Worm (Caenorhabditis elegans): ENCODE results near the gene msp-79.

Gene msp-79

DNA sequence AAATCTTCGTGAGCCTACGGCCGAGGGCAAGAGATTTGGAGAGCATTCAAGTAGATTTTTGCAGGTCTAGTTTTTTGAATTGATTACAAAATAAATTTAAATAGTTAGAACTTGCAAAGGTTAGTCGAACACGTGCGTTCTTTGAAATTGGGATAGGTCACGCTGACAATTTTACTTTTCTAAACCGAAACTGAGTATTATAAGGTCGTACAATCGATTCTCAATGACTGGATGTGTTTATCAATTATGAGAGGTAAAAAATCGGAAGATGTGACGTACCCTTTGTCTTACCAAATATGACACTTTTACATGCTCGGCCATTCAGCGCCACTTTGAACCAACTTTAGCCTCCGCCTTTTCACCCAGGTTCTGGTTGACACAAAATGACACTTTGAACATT is 20.2 kb downstream of the msp-79 start, which contains the start of gene C28D4.5:
Gene C28D4.5 (minus strand): TSS at position 101 of the 400 bp plus-strand sequence.
- TF ChIP-seq Y48G9A.11 (GFP tag; IDR thresholded peaks at IDR 0.05), result no peak
- no peak for TF ChIP-seq mdt-29 (GFP tag; IDR thresholded peaks at IDR 0.05)
- TF ChIP-seq zfp-2 (tag; optimal IDR thresholded peaks at IDR 0.05), result no peak
- no peak for TF ChIP-seq D1046.2 (GFP tag; IDR thresholded peaks at IDR 0.05)
- no peak for TF ChIP-seq F49E8.2 (tag; optimal IDR thresholded peaks at IDR 0.05; ENCODE audit: borderline replicate concordance)
- TF ChIP-seq nhr-42 (GFP tag; IDR thresholded peaks at IDR 0.05), result no peak
- no peak for TF ChIP-seq F26F4.8 (GFP tag; conservative IDR thresholded peaks at IDR 0.05)
- TF ChIP-seq mxl-2 (GFP tag; conservative IDR thresholded peaks at IDR 0.05), result no peak
- no peak for TF ChIP-seq dpl-1 (GFP tag; optimal IDR thresholded peaks at IDR 0.05)
- TF ChIP-seq egl-43 (GFP tag; IDR thresholded peaks at IDR 0.05), result no peak
- TF ChIP-seq nhr-48 (tag; optimal IDR thresholded peaks at IDR 0.05), result no peak
- TF ChIP-seq zfp-3 (GFP tag; conservative IDR thresholded peaks at IDR 0.05), result no peak
- no peak for TF ChIP-seq skn-1 (tag; optimal IDR thresholded peaks at IDR 0.05)
- no peak for TF ChIP-seq lin-29 (GFP tag; IDR thresholded peaks at IDR 0.05)
- TF ChIP-seq F44E2.7 (GFP tag; IDR thresholded peaks at IDR 0.05), result no peak
- TF ChIP-seq ztf-7 (tag; optimal IDR thresholded peaks at IDR 0.05), result no peak
- no peak for TF ChIP-seq arid-1 (GFP tag; conservative IDR thresholded peaks at IDR 0.05)
- no peak for TF ChIP-seq ama-1 (optimal IDR thresholded peaks at IDR 0.05)

DNA sequence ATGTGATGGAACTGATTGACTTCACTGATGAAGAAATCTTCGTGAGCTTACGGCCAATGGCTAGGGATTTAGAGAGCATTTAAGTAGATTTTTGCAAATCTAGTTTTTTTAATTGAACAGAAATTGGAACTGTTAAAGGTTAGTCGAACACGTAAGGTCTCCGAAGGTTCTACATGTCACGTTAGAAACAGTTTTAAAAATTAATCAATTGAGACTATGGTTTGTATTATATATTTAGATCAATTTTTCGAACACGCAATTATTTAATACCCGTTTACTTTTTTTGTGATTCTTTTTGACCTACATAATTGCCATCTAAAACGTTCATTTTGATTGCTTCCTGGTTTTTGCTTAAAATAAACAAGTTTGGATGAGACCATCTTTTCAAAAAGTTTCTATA is 22.0 kb downstream of the msp-79 start, which contains the start of gene C28D4.4:
Gene C28D4.4 (minus strand): TSS at position 101 of the 400 bp plus-strand sequence.
- no peak for TF ChIP-seq lim-7 (GFP tag; IDR thresholded peaks at IDR 0.05)
- TF ChIP-seq ztf-11 (tag; optimal IDR thresholded peaks at IDR 0.05), result no peak
- TF ChIP-seq lir-3 (tag; optimal IDR thresholded peaks at IDR 0.05), result no peak
- TF ChIP-seq mep-1 (tag; optimal IDR thresholded peaks at IDR 0.05), result no peak
- no peak for TF ChIP-seq fkh-10 (GFP tag; optimal IDR thresholded peaks at IDR 0.05)
- TF ChIP-seq ama-1 (optimal IDR thresholded peaks at IDR 0.05), result no peak
- no peak for TF ChIP-seq zag-1 (tag; optimal IDR thresholded peaks at IDR 0.05)
- no peak for TF ChIP-seq ceh-32 (tag; optimal IDR thresholded peaks at IDR 0.05; ENCODE audit: poor library complexity)
- no peak for TF ChIP-seq spr-3 (GFP tag; optimal IDR thresholded peaks at IDR 0.05)
- TF ChIP-seq daf-16 (GFP tag; optimal IDR thresholded peaks at IDR 0.05), result no peak
- no peak for TF ChIP-seq daf-16 (tag; optimal IDR thresholded peaks at IDR 0.05)
- TF ChIP-seq nhr-102 (tag; optimal IDR thresholded peaks at IDR 0.05), result no peak
- TF ChIP-seq F49E8.2 (tag; optimal IDR thresholded peaks at IDR 0.05; ENCODE audit: borderline replicate concordance), result no peak
- TF ChIP-seq lin-39 (tag; optimal IDR thresholded peaks at IDR 0.05), result no peak
- no peak for TF ChIP-seq dmd-6 (GFP tag; IDR thresholded peaks at IDR 0.05)
- TF ChIP-seq fos-1 (tag; optimal IDR thresholded peaks at IDR 0.05), result no peak
- TF ChIP-seq php-3 (GFP tag; IDR thresholded peaks at IDR 0.05), result no peak
- TF ChIP-seq mdt-29 (GFP tag; IDR thresholded peaks at IDR 0.05), result no peak

DNA sequence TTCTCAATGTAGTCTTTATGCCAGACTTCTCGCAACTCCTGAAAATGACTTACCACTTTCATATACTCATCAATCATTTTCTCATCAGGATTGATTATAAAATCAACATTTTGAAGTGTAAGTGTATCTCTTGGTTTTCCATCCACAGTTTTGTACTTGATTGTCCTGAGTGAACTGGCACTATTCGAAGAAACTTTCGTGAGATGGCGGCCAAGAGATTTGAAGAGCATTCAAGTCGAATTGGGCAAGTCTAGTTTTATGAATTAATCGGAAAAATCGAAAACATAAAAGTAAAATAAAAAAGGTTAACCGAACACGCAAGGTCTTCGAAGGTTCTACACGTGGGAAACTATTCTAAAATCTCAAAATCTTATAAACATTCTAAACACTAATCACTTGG is 24.1 kb downstream of the msp-79 start, which contains the start of gene C28D4.7:
Gene C28D4.7 (minus strand): TSS at position 265 of the 400 bp plus-strand sequence.
- TF ChIP-seq aha-1 (tag) (peak; percentile 96), ceh-28 (tag; optimal IDR thresholded peaks at IDR 0.05) (no peak)

DNA sequence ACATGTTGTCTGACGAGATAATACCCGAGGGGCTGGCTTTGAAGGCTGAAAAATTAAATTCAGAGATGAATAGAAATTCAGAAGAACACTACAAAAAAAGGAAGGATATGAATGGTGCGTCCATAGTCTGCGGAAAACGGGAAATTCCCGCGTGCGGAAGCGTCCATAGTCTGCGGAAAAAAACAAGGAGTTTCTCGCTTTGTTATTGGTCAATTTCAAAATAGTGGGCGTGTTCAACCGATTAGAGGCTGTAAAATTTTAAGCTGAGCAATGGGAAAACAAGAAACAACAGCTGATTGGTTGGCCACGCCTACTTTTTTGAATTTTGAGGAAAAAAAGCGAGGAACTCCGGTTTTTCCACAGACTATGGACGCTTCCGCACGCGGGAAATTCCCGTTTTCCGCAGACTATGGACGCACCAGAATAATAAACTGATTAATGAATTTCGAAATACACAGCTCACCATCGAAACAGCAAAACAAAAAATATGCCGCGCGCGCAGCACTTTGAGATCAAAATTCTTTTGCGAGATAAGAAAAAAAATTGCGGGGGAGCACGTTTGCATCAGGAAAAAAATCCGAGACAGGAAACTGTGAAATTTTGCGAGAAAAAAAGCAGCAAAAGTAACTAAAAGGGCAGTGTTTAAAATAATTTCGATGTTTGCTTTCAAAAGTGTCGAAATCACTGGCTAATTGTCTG is 26.0 kb downstream of the msp-79 start, which contains the start of gene gln-6:
Gene gln-6 (minus strand): TSS at position 51 of the 699 bp plus-strand sequence.
- peak; percentile 44 for TF ChIP-seq unc-130 (GFP tag; optimal IDR thresholded peaks at IDR 0.05)

Measured in whole organism, L4 larva.